Worm (Caenorhabditis elegans) whole organism, L2 larva: ENCODE measurements around the gene R02D5.24.
A peak's percentile ranks its signal among the peaks of the same experiment; 100 is the strongest.

Source experiments
- F13H6.1 ChIP-seq: sonication (generic microtip); optimal IDR thresholded peaks from 2 replicates; lab custom pipeline; 2016; ENCODE audit warnings: missing genetic modification characterization, missing compliant biosample characterization
- R02D3.7 ChIP-seq: fragments of 150-350 bp; optimal IDR thresholded peaks from 2 replicates; lab custom pipeline; 2014; ENCODE audit warnings: missing biosample characterization, missing genetic modification characterization
- Y55F3AM.14 ChIP-seq: fragments of 200-800 bp; sonication (Bioruptor generic); optimal IDR thresholded peaks from 2 replicates; lab custom pipeline; 2018; ENCODE audit warnings: mild to moderate bottlenecking, missing genetic modification characterization, missing compliant biosample characterization
- ZK546.5 ChIP-seq: sonication (generic microtip); optimal IDR thresholded peaks from 2 replicates; lab custom pipeline; 2017; ENCODE audit warnings: missing biosample characterization, missing genetic modification characterization
- alr-1 ChIP-seq: fragments of 150-350 bp; optimal IDR thresholded peaks from 2 replicates; lab custom pipeline; 2014; ENCODE audit warnings: missing biosample characterization, missing genetic modification characterization
- aly-2 ChIP-seq: fragments of 150-350 bp; optimal IDR thresholded peaks from 2 replicates; lab custom pipeline; 2014; ENCODE audit warnings: missing biosample characterization, missing genetic modification characterization
- ama-1 ChIP-seq: fragments of 150-350 bp; optimal IDR thresholded peaks from 2 replicates; lab custom pipeline; 2018; ENCODE audit warnings: inconsistent platforms
- blmp-1 ChIP-seq: sonication (generic microtip); optimal IDR thresholded peaks from 2 replicates; lab custom pipeline; 2017; ENCODE audit warnings: missing genetic modification characterization, mild to moderate bottlenecking, missing compliant biosample characterization, antibody characterized with exemption, moderate library complexity; ENCODE audit not compliant: insufficient read depth
- ceh-16 ChIP-seq: fragments of 150-350 bp; optimal IDR thresholded peaks from 2 replicates; lab custom pipeline; 2014; ENCODE audit warnings: missing biosample characterization, missing genetic modification characterization
- ceh-82 ChIP-seq: fragments of 150-350 bp; optimal IDR thresholded peaks from 2 replicates; lab custom pipeline; 2014; ENCODE audit warnings: missing biosample characterization, missing genetic modification characterization
- dmd-4 ChIP-seq: sonication (generic microtip); optimal IDR thresholded peaks from 2 replicates; lab custom pipeline; 2017; ENCODE audit warnings: missing biosample characterization, missing genetic modification characterization
- egl-27 ChIP-seq: sonication (generic microtip); optimal IDR thresholded peaks from 3 replicates; lab custom pipeline; 2017; ENCODE audit warnings: missing biosample characterization, missing genetic modification reagents, missing genetic modification characterization
- elt-1 ChIP-seq: fragments of 150-350 bp; optimal IDR thresholded peaks from 2 replicates; lab custom pipeline; 2014; ENCODE audit warnings: missing biosample characterization, missing genetic modification characterization
- fos-1 ChIP-seq: fragments of 150-350 bp; optimal IDR thresholded peaks from 2 replicates; lab custom pipeline; 2014; ENCODE audit warnings: missing biosample characterization, missing genetic modification characterization
- gmeb-1 ChIP-seq: fragments of 150-350 bp; optimal IDR thresholded peaks from 2 replicates; lab custom pipeline; 2014; ENCODE audit warnings: missing biosample characterization, missing genetic modification characterization
- lin-13 ChIP-seq: fragments of 150-350 bp; optimal IDR thresholded peaks from 2 replicates; lab custom pipeline; 2014; ENCODE audit warnings: missing biosample characterization, missing genetic modification reagents, missing genetic modification characterization
- lin-39 ChIP-seq: fragments of 150-350 bp; optimal IDR thresholded peaks from 2 replicates; lab custom pipeline; 2014; ENCODE audit warnings: missing biosample characterization, missing genetic modification reagents, missing genetic modification characterization
- lsy-2 ChIP-seq, 2 experiments: fragments of 150-350 bp in 1 of 2; sonication (generic microtip) in 1 of 2; optimal IDR thresholded peaks; 2 replicates each; lab custom pipeline; 2014 to 2017; ENCODE audit warnings: missing biosample characterization in 2 of 2, missing genetic modification characterization in 2 of 2
- mab-5 ChIP-seq: fragments of 150-350 bp; optimal IDR thresholded peaks from 2 replicates; lab custom pipeline; 2014; ENCODE audit warnings: missing biosample characterization, missing genetic modification characterization
- mbf-1 ChIP-seq: sonication (generic microtip); optimal IDR thresholded peaks from 2 replicates; lab custom pipeline; 2017; ENCODE audit warnings: missing biosample characterization, missing genetic modification characterization
- nhr-10 ChIP-seq: sonication (generic microtip); optimal IDR thresholded peaks from 2 replicates; lab custom pipeline; 2017; ENCODE audit warnings: missing biosample characterization, missing genetic modification characterization
- nhr-11 ChIP-seq: fragments of 150-350 bp; optimal IDR thresholded peaks from 2 replicates; lab custom pipeline; 2014; ENCODE audit warnings: missing biosample characterization, missing genetic modification characterization
- nhr-12 ChIP-seq: fragments of 150-350 bp; optimal IDR thresholded peaks from 2 replicates; lab custom pipeline; 2014; ENCODE audit warnings: missing biosample characterization, missing genetic modification characterization
- nhr-129 ChIP-seq: fragments of 150-350 bp; optimal IDR thresholded peaks from 2 replicates; lab custom pipeline; 2014; ENCODE audit warnings: missing biosample characterization, missing genetic modification characterization
- nhr-21 ChIP-seq: fragments of 150-350 bp; optimal IDR thresholded peaks from 2 replicates; lab custom pipeline; 2014; ENCODE audit warnings: missing biosample characterization, missing genetic modification characterization
- nhr-23 ChIP-seq: fragments of 150-350 bp; optimal IDR thresholded peaks from 2 replicates; lab custom pipeline; 2014; ENCODE audit warnings: missing biosample characterization, missing genetic modification reagents, missing genetic modification characterization
- nhr-237 ChIP-seq: fragments of 150-350 bp; optimal IDR thresholded peaks from 2 replicates; lab custom pipeline; 2014; ENCODE audit warnings: missing biosample characterization, missing genetic modification characterization
- nhr-6 ChIP-seq: fragments of 150-350 bp; optimal IDR thresholded peaks from 2 replicates; lab custom pipeline; 2014; ENCODE audit warnings: missing biosample characterization, missing genetic modification characterization
- sem-4 ChIP-seq: fragments of 150-350 bp; optimal IDR thresholded peaks from 2 replicates; lab custom pipeline; 2014; ENCODE audit warnings: missing biosample characterization, missing genetic modification reagents, missing genetic modification characterization
- skn-1 ChIP-seq: sonication (generic microtip); optimal IDR thresholded peaks from 2 replicates; lab custom pipeline; 2017; ENCODE audit warnings: missing biosample characterization, missing genetic modification characterization
- sma-3 ChIP-seq: sonication (generic microtip); optimal IDR thresholded peaks from 2 replicates; lab custom pipeline; 2016; ENCODE audit warnings: missing genetic modification reagents, missing genetic modification characterization, missing compliant biosample characterization
- sma-9 ChIP-seq, 2 experiments: fragments of 150-350 bp in 1 of 2; sonication (generic microtip) in 1 of 2; optimal IDR thresholded peaks; 2 replicates each; lab custom pipeline; 2014 to 2016; ENCODE audit warnings: missing genetic modification characterization in 2 of 2, mild to moderate bottlenecking in 1 of 2, missing biosample characterization in 1 of 2, missing compliant biosample characterization in 1 of 2, missing genetic modification reagents in 1 of 2, moderate library complexity in 1 of 2
- unc-39 ChIP-seq: fragments of 150-350 bp; optimal IDR thresholded peaks from 2 replicates; lab custom pipeline; 2014; ENCODE audit warnings: missing biosample characterization, missing genetic modification characterization
- zag-1 ChIP-seq: fragments of 150-350 bp; optimal IDR thresholded peaks from 2 replicates; lab custom pipeline; 2014; ENCODE audit warnings: missing biosample characterization, missing genetic modification characterization
- ztf-1 ChIP-seq: fragments of 200-800 bp; sonication (Bioruptor generic); conservative IDR thresholded peaks from 2 replicates; pipeline ENCODE4 v1.3.6; 2022; ENCODE audit warnings: missing genetic modification characterization, missing compliant biosample characterization
- ztf-11 ChIP-seq: sonication (generic microtip); optimal IDR thresholded peaks from 2 replicates; lab custom pipeline; 2017; ENCODE audit warnings: missing biosample characterization, missing genetic modification characterization

R02D5.24 gene

ce11 chrV:14532374-14532773 is 31.2 kb downstream of the R02D5.24 start:
- TF ChIP-seq nhr-129 (tag; lab: Kevin White, UChicago) (no peak), egl-27 (tag; lab: Kevin White, UChicago) (no peak), nhr-23 (no peak), zag-1 (tag; lab: Kevin White, UChicago) (no peak), nhr-21 (tag; lab: Kevin White, UChicago) (no peak), mab-5 (tag; lab: Kevin White, UChicago) (no peak), mbf-1 (tag; lab: Kevin White, UChicago) (no peak), Y55F3AM.14 (GFP tag; lab: Kevin White, UChicago) (no peak), ztf-1 (no peak), nhr-6 (tag; lab: Kevin White, UChicago) (no peak), sem-4 (tag; lab: Kevin White, UChicago) (no peak), ama-1 (lab: Kevin White, UChicago) (no peak), blmp-1 (tag; lab: Kevin White, UChicago) (no peak), nhr-12 (tag; lab: Kevin White, UChicago) (no peak), ztf-11 (no peak)

- TF ChIP-seq ama-1 (lab: Kevin White, UChicago): no peak
- TF ChIP-seq, all 48 proteins: peak for 0
Measured at ce11 chrV:14536274-14536673, 35.1 kb downstream of the R02D5.24 start, which contains the start of gene tag-191. TSS of gene tag-191 (minus strand) at chrV:14536374.

- no peak for TF ChIP-seq nhr-23
- TF ChIP-seq dmd-4 (tag; lab: Kevin White, UChicago): no peak
- TF ChIP-seq nhr-237 (tag; lab: Kevin White, UChicago): no peak
- no peak for TF ChIP-seq lin-39 (tag; lab: Kevin White, UChicago)
- TF ChIP-seq ama-1 (lab: Kevin White, UChicago): no peak
- TF ChIP-seq skn-1 (tag; lab: Kevin White, UChicago): no peak
- TF ChIP-seq lin-13 (GFP tag; lab: Kevin White, UChicago): no peak
- no peak for TF ChIP-seq ceh-16
- TF ChIP-seq ZK546.5 (tag; lab: Kevin White, UChicago): no peak
- TF ChIP-seq sma-3: no peak
- no peak for TF ChIP-seq sma-9 (GFP tag; optimal IDR thresholded peaks at IDR 0.05; lab: Kevin White, UChicago)
- TF ChIP-seq sma-9 (tag; optimal IDR thresholded peaks at IDR 0.05; lab: Kevin White, UChicago): no peak
- TF ChIP-seq nhr-11 (tag; lab: Kevin White, UChicago): no peak
Measured at ce11 chrV:14539355-14539754, 38.2 kb downstream of the R02D5.24 start.

ce11 chrV:14540932-14541331 is 39.8 kb downstream of the R02D5.24 start:
- TF ChIP-seq lin-13 (GFP tag; lab: Kevin White, UChicago) (no peak), F13H6.1 (no peak), alr-1 (no peak), ama-1 (lab: Kevin White, UChicago) (no peak), nhr-10 (no peak), skn-1 (tag; lab: Kevin White, UChicago) (no peak), aly-2 (no peak), nhr-23 (no peak), lin-39 (tag; lab: Kevin White, UChicago) (no peak), elt-1 (no peak), blmp-1 (tag; lab: Kevin White, UChicago) (no peak), ztf-1 (no peak), gmeb-1 (tag; lab: Kevin White, UChicago) (no peak), lsy-2 (tag; optimal IDR thresholded peaks at IDR 0.05; lab: Kevin White, UChicago) (no peak), R02D3.7 (no peak), ztf-11 (no peak), nhr-6 (tag; lab: Kevin White, UChicago) (no peak), unc-39 (no peak), sma-9 (GFP tag; optimal IDR thresholded peaks at IDR 0.05; lab: Kevin White, UChicago) (no peak), sma-9 (tag; optimal IDR thresholded peaks at IDR 0.05; lab: Kevin White, UChicago) (no peak)

ce11 chrV:14542138-14542537 is 41.0 kb downstream of the R02D5.24 start:
- no peak for TF ChIP-seq ceh-82 (tag; lab: Kevin White, UChicago)
- peak; percentile 96 for TF ChIP-seq fos-1 (tag; lab: Kevin White, UChicago)
- TF ChIP-seq, all 48 proteins: peak for 1
